Fruit fly (Drosophila melanogaster) whole organism, embryonic: ENCODE results near the gene CG10431.

Experiments used
- Asciz ChIP-seq: fragments of 200-800 bp; sonication (Bioruptor generic); optimal IDR thresholded peaks from 2 replicates; lab custom pipeline; 2017; ENCODE audit warnings: missing biosample characterization, mild to moderate bottlenecking, missing genetic modification characterization, missing genetic modification reagents
- Blimp-1 ChIP-seq: fragments of 200-800 bp; sonication (Bioruptor generic); optimal IDR thresholded peaks from 3 replicates; lab custom pipeline; 2018; ENCODE audit warnings: missing biosample characterization, missing genetic modification characterization, mild to moderate bottlenecking, moderate library complexity, missing genetic modification reagents
- CG10274 ChIP-seq: fragments of 200-800 bp; sonication (Bioruptor generic); optimal IDR thresholded peaks from 3 replicates; lab custom pipeline; 2017; ENCODE audit warnings: missing biosample characterization, mild to moderate bottlenecking, missing genetic modification characterization
- CG10959 ChIP-seq: fragments of 200-800 bp; sonication (Bioruptor generic); IDR thresholded peaks from 2 replicates; pipeline ENCODE4 v1.3.6; 2022; ENCODE audit warnings: missing biosample characterization, missing genetic modification characterization
- CG11085 ChIP-seq: fragments of 200-800 bp; sonication (Bioruptor generic); IDR thresholded peaks from 2 replicates; pipeline ENCODE4 v1.3.6; 2022; ENCODE audit warnings: missing biosample characterization, missing genetic modification characterization
- CG11504 ChIP-seq: fragments of 200-800 bp; sonication (Bioruptor generic); optimal IDR thresholded peaks from 3 replicates; lab custom pipeline; 2019; ENCODE audit warnings: missing biosample characterization, mild to moderate bottlenecking, missing genetic modification characterization, moderate library complexity
- CG12942 ChIP-seq: fragments of 200-800 bp; sonication (Bioruptor generic); optimal IDR thresholded peaks from 3 replicates; lab custom pipeline; 2016; ENCODE audit warnings: missing biosample characterization, missing genetic modification characterization
- CG13894 ChIP-seq: fragments of 200-800 bp; sonication (Bioruptor generic); optimal IDR thresholded peaks from 3 replicates; lab custom pipeline; 2018; ENCODE audit warnings: missing biosample characterization, mild to moderate bottlenecking, missing genetic modification characterization, moderate library complexity
- CG15514 ChIP-seq: fragments of 200-800 bp; sonication (Bioruptor generic); optimal IDR thresholded peaks from 3 replicates; lab custom pipeline; 2017; ENCODE audit warnings: missing biosample characterization, missing genetic modification characterization, mild to moderate bottlenecking, moderate library complexity, missing genetic modification reagents
- CG17328 ChIP-seq: fragments of 200-800 bp; sonication (Bioruptor generic); IDR thresholded peaks from 2 replicates; pipeline ENCODE4 v1.3.6; 2022; ENCODE audit warnings: missing biosample characterization, missing genetic modification characterization
- CG17829 ChIP-seq: fragments of 200-800 bp; optimal IDR thresholded peaks from 2 replicates; lab custom pipeline; 2019; ENCODE audit warnings: missing biosample characterization, mild to moderate bottlenecking, missing genetic modification characterization, moderate library complexity
- CG2712 ChIP-seq: fragments of 200-800 bp; optimal IDR thresholded peaks from 3 replicates; lab custom pipeline; 2019; ENCODE audit warnings: missing biosample characterization, mild to moderate bottlenecking, missing genetic modification characterization, moderate library complexity
- CG34422 ChIP-seq: fragments of 200-800 bp; sonication (Bioruptor generic); IDR thresholded peaks from 3 replicates; pipeline ENCODE4 v1.3.6; 2022; ENCODE audit warnings: missing biosample characterization, missing genetic modification characterization
- CG4617 ChIP-seq: fragments of 200-800 bp; sonication (Bioruptor generic); optimal IDR thresholded peaks from 3 replicates; lab custom pipeline; 2016; ENCODE audit warnings: missing biosample characterization, missing genetic modification characterization, borderline replicate concordance
- CG4707 ChIP-seq: fragments of 200-800 bp; sonication (Bioruptor generic); optimal IDR thresholded peaks from 2 replicates; lab custom pipeline; 2018; ENCODE audit warnings: missing biosample characterization, mild to moderate bottlenecking, missing genetic modification characterization, moderate library complexity
- CG4730 ChIP-seq: fragments of 200-800 bp; sonication (Bioruptor generic); IDR thresholded peaks from 2 replicates; pipeline ENCODE4 v1.3.6; 2022; ENCODE audit warnings: missing biosample characterization, missing genetic modification characterization
- CG4854 ChIP-seq: fragments of 200-800 bp; sonication (Bioruptor generic); optimal IDR thresholded peaks from 2 replicates; lab custom pipeline; 2016; ENCODE audit warnings: missing biosample characterization, missing genetic modification characterization, inconsistent platforms
- CG6813 ChIP-seq: fragments of 200-800 bp; sonication (Bioruptor generic); optimal IDR thresholded peaks from 2 replicates; lab custom pipeline; 2017; ENCODE audit warnings: missing biosample characterization, missing genetic modification characterization, mild to moderate bottlenecking, moderate library complexity, missing genetic modification reagents
- CG9727 ChIP-seq: fragments of 200-800 bp; sonication (Bioruptor generic); optimal IDR thresholded peaks from 3 replicates; lab custom pipeline; 2017; ENCODE audit warnings: missing biosample characterization, mild to moderate bottlenecking, missing genetic modification characterization
- CG9797 ChIP-seq: fragments of 200-800 bp; sonication (Bioruptor generic); optimal IDR thresholded peaks from 3 replicates; lab custom pipeline; 2018; ENCODE audit warnings: missing biosample characterization, mild to moderate bottlenecking, missing genetic modification characterization
- Camta ChIP-seq: fragments of 200-800 bp; sonication (Bioruptor generic); optimal IDR thresholded peaks from 2 replicates; lab custom pipeline; 2016; ENCODE audit warnings: missing biosample characterization, missing genetic modification characterization
- CkIIα-i1 ChIP-seq: fragments of 200-800 bp; sonication (Bioruptor generic); IDR thresholded peaks from 2 replicates; pipeline ENCODE4 v1.3.6; 2022; ENCODE audit warnings: missing biosample characterization, missing genetic modification characterization
- Drgx ChIP-seq: fragments of 200-800 bp; sonication (Bioruptor generic); IDR thresholded peaks from 2 replicates; pipeline ENCODE4 v1.3.6; 2022; ENCODE audit warnings: missing biosample characterization, missing genetic modification characterization
- HHEX ChIP-seq: fragments of 200-800 bp; sonication (Bioruptor generic); optimal IDR thresholded peaks from 3 replicates; lab custom pipeline; 2017; ENCODE audit warnings: missing biosample characterization, mild to moderate bottlenecking, missing genetic modification characterization, missing genetic modification reagents
- Med ChIP-seq: fragments of 200-800 bp; sonication (Bioruptor generic); peaks from one replicate; lab custom pipeline; 2016; ENCODE audit warnings: missing biosample characterization, missing genetic modification characterization, mild to moderate bottlenecking, inconsistent platforms, moderate library complexity
- Opbp ChIP-seq: fragments of 200-800 bp; sonication (Bioruptor generic); IDR thresholded peaks from 3 replicates; pipeline ENCODE4 v1.3.6; 2022; ENCODE audit warnings: missing biosample characterization, missing genetic modification characterization; ENCODE audit not compliant: partially characterized antibody
- PHDP ChIP-seq: fragments of 200-800 bp; sonication (Bioruptor generic); optimal IDR thresholded peaks from 3 replicates; lab custom pipeline; 2018; ENCODE audit warnings: missing biosample characterization, mild to moderate bottlenecking, missing genetic modification characterization, moderate library complexity
- Sry-β ChIP-seq: fragments of 200-800 bp; sonication (Bioruptor generic); optimal IDR thresholded peaks from 2 replicates; lab custom pipeline; 2018; ENCODE audit warnings: missing biosample characterization, mild to moderate bottlenecking, missing genetic modification characterization, moderate library complexity
- Usf ChIP-seq: fragments of 200-800 bp; sonication (Bioruptor generic); optimal IDR thresholded peaks from 2 replicates; lab custom pipeline; 2017; ENCODE audit warnings: missing genotype, missing biosample characterization, missing genetic modification characterization
- ase ChIP-seq: fragments of 200-800 bp; sonication (Bioruptor generic); IDR thresholded peaks from 3 replicates; pipeline ENCODE4 v1.3.6; 2022; ENCODE audit warnings: missing biosample characterization, missing genetic modification characterization
- ato ChIP-seq: fragments of 200-800 bp; sonication (Bioruptor generic); IDR thresholded peaks from 2 replicates; pipeline ENCODE4 v1.3.6; 2022; ENCODE audit warnings: missing biosample characterization, missing genetic modification characterization; ENCODE audit not compliant: partially characterized antibody
- bsh ChIP-seq, 2 experiments: fragments of 200-800 bp; sonication (Bioruptor generic); optimal IDR thresholded peaks; 2 replicates each; lab custom pipeline; 2017 to 2018; ENCODE audit warnings: mild to moderate bottlenecking in 2 of 2, missing biosample characterization in 2 of 2, missing genetic modification characterization in 2 of 2, moderate library complexity in 1 of 2
- caup ChIP-seq: fragments of 200-800 bp; sonication (Bioruptor generic); optimal IDR thresholded peaks from 3 replicates; lab custom pipeline; 2017; ENCODE audit warnings: missing biosample characterization, mild to moderate bottlenecking, missing genetic modification characterization, moderate library complexity; ENCODE audit not compliant: severe bottlenecking
- chinmo ChIP-seq: fragments of 200-800 bp; sonication (Bioruptor generic); IDR thresholded peaks from 4 replicates; pipeline ENCODE4 v1.3.6; 2022; ENCODE audit warnings: missing biosample characterization, missing genetic modification characterization; ENCODE audit not compliant: partially characterized antibody
- croc ChIP-seq: fragments of 200-800 bp; sonication (Bioruptor generic); conservative IDR thresholded peaks from 3 replicates; pipeline ENCODE4 v1.3.6; 2022; ENCODE audit warnings: missing biosample characterization, missing genetic modification characterization
- emc ChIP-seq: fragments of 200-800 bp; sonication (Bioruptor generic); optimal IDR thresholded peaks from 2 replicates; lab custom pipeline; 2016; ENCODE audit warnings: missing biosample characterization, missing genetic modification characterization
- fd96Cb ChIP-seq: fragments of 200-800 bp; sonication (Bioruptor generic); optimal IDR thresholded peaks from 2 replicates; lab custom pipeline; 2018; ENCODE audit warnings: missing biosample characterization, mild to moderate bottlenecking, missing genetic modification characterization, moderate library complexity
- grn ChIP-seq: fragments of 200-800 bp; sonication (Bioruptor generic); optimal IDR thresholded peaks from 3 replicates; lab custom pipeline; 2017; ENCODE audit warnings: missing biosample characterization, missing genetic modification characterization
- h ChIP-seq: fragments of >200 bp; optimal IDR thresholded peaks from 2 replicates; lab custom pipeline; 2017
- kah ChIP-seq: fragments of 200-800 bp; sonication (Bioruptor generic); optimal IDR thresholded peaks from 2 replicates; lab custom pipeline; 2018; ENCODE audit warnings: missing biosample characterization, mild to moderate bottlenecking, missing genetic modification characterization
- knrl ChIP-seq: fragments of 200-800 bp; sonication (Bioruptor generic); IDR thresholded peaks from 3 replicates; pipeline ENCODE4 v1.3.6; 2022; ENCODE audit warnings: missing biosample characterization, missing genetic modification characterization; ENCODE audit not compliant: partially characterized antibody
- maf-S ChIP-seq: fragments of 200-800 bp; sonication (Bioruptor generic); optimal IDR thresholded peaks from 2 replicates; lab custom pipeline; 2016; ENCODE audit warnings: missing biosample characterization, missing genetic modification characterization
- mld ChIP-seq: fragments of 200-800 bp; sonication (Bioruptor generic); IDR thresholded peaks from 3 replicates; pipeline ENCODE4 v1.3.6; 2022; ENCODE audit warnings: missing biosample characterization, missing genetic modification characterization; ENCODE audit not compliant: partially characterized antibody
- pb ChIP-seq: fragments of 200-800 bp; sonication (Bioruptor generic); optimal IDR thresholded peaks from 3 replicates; lab custom pipeline; 2016; ENCODE audit warnings: missing biosample characterization, missing genetic modification characterization
- peb ChIP-seq: fragments of 200-800 bp; sonication (Bioruptor generic); IDR thresholded peaks from 2 replicates; pipeline ENCODE4 v1.3.6; 2022; ENCODE audit warnings: missing biosample characterization, missing genetic modification characterization
- stwl ChIP-seq: fragments of 200-800 bp; sonication (Bioruptor generic); optimal IDR thresholded peaks from 3 replicates; lab custom pipeline; 2018; ENCODE audit warnings: missing biosample characterization, mild to moderate bottlenecking, missing genetic modification characterization, moderate library complexity
- tna ChIP-seq: fragments of 200-800 bp; sonication (Bioruptor generic); IDR thresholded peaks from 2 replicates; pipeline ENCODE4 v1.3.6; 2022; ENCODE audit warnings: missing biosample characterization, missing genetic modification characterization; ENCODE audit not compliant: partially characterized antibody
- usp ChIP-seq: fragments of >200 bp; optimal IDR thresholded peaks from 2 replicates; lab custom pipeline; 2017; ENCODE audit warnings: missing biosample characterization, missing genetic modification characterization
- wdn ChIP-seq: fragments of 200-800 bp; sonication (Bioruptor generic); IDR thresholded peaks from 2 replicates; pipeline ENCODE4 v1.3.6; 2022; ENCODE audit warnings: missing biosample characterization, missing genetic modification characterization
- z ChIP-seq: fragments of 200-800 bp; sonication (Bioruptor generic); IDR thresholded peaks from 3 replicates; pipeline ENCODE4 v1.3.6; 2022; ENCODE audit warnings: missing biosample characterization, missing genetic modification characterization

The CG10431 gene

dm6 chr2L:18966214-18966556 is 8.3 kb upstream of the CG10431 start (continued):
- TF ChIP-seq tna (GFP tag; lab: Robert Waterston, UW) (no peak), Opbp (no peak), Camta (GFP tag; lab: Kevin White, UChicago) (no peak), h (lab: Kevin White, UChicago) (no peak), CG17829 (tag; lab: Kevin White, UChicago) (peak; percentile 75), croc (GFP tag; lab: Robert Waterston, UW) (peak; percentile 56), usp (GFP tag; lab: Kevin White, UChicago) (no peak), Blimp-1 (GFP tag; lab: Kevin White, UChicago) (peak; percentile 65), CG2712 (peak; percentile 80), wdn (GFP tag; lab: Robert Waterston, UW) (peak; percentile 95), HHEX (GFP tag; lab: Kevin White, UChicago) (peak; percentile 86), pb (GFP tag; lab: Kevin White, UChicago) (no peak), emc (GFP tag; lab: Kevin White, UChicago) (no peak), CG4854 (GFP tag; lab: Kevin White, UChicago) (peak; percentile 45), CG4707 (GFP tag; lab: Kevin White, UChicago) (peak; percentile 16), CG6813 (GFP tag; lab: Kevin White, UChicago) (peak; percentile 74), CG34422 (GFP tag; lab: Robert Waterston, UW) (peak; percentile 89), CG10274 (GFP tag; lab: Kevin White, UChicago) (peak; percentile 56), CG9797 (no peak), PHDP (tag; lab: Kevin White, UChicago) (peak; percentile 84), bsh (GFP tag; optimal IDR thresholded peaks at IDR 0.05; lab: Kevin White, UChicago) (peak in 1 of 2 experiments; percentile 66), CG17328 (GFP tag; lab: Robert Waterston, UW) (peak; percentile 85), caup (GFP tag; lab: Kevin White, UChicago) (peak; percentile 81), Usf (peak; percentile 33), CG11085 (GFP tag; lab: Robert Waterston, UW) (peak; percentile 88), Asciz (peak; percentile 13), CG4617 (GFP tag; lab: Kevin White, UChicago) (peak; percentile 34), CG4730 (GFP tag; lab: Robert Waterston, UW) (peak; percentile 89), maf-S (GFP tag; lab: Kevin White, UChicago) (peak; percentile 38), ato (GFP tag; lab: Robert Waterston, UW) (no peak), CG9727 (GFP tag; lab: Kevin White, UChicago) (peak; percentile 78), peb (GFP tag; lab: Robert Waterston, UW) (peak; percentile 56; the same call in 1 of the 2 replicates), CkIIα-i1 (GFP tag; lab: Robert Waterston, UW) (peak; percentile 67; the same call in 1 of the 2 replicates), fd96Cb (tag; lab: Kevin White, UChicago) (peak; percentile 59), Med (GFP tag; lab: Kevin White, UChicago) (peak; percentile 89), Drgx (GFP tag; lab: Robert Waterston, UW) (peak; percentile 77), stwl (peak; percentile 6), CG12942 (GFP tag; lab: Kevin White, UChicago) (peak; percentile 43), chinmo (no peak; the same call in 2 of the 4 replicates), grn (no peak), z (peak; percentile 24; the same call in 1 of the 3 replicates), CG15514 (peak; percentile 83), kah (GFP tag; lab: Kevin White, UChicago) (peak; percentile 21), mld (GFP tag; lab: Robert Waterston, UW) (no peak), CG11504 (peak; percentile 81), Sry-β (GFP tag; lab: Kevin White, UChicago) (no peak), ase (peak; percentile 81), CG10959 (GFP tag; lab: Robert Waterston, UW) (peak; percentile 42; the same call in 1 of the 2 replicates), knrl (GFP tag; lab: Robert Waterston, UW) (no peak), CG13894 (tag; lab: Kevin White, UChicago) (peak; percentile 85)
